Fruit fly (Drosophila melanogaster): Measurements from ENCODE around the gene CG11382.

DNA sequence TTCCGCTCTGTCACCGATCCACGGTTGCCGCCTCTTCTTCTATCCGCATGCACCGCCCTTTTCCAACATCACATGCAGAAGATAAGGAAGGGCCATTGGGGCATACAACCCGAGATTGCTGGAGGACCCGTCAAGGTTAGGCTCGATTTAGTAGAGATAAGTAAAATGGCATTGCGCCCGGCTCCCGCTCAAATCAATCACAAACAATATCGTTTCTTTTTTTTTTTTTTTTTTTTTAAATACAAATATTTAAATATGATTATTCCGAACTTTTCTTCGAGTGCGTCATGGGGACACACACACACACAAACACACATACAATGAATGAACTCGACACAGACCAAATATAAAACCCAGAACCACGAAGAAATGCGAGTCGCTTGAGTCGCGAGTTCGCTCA lies 19.3 kb downstream of the CG11382 start:
- TF ChIP-seq Snoo (tag; optimal IDR thresholded peaks at IDR 0.05) (no peak), EcR (GFP tag; optimal IDR thresholded peaks at IDR 0.05) (no peak), CG4496 (GFP tag; IDR thresholded peaks at IDR 0.05) (peak; percentile 57; the same call in 2 of the 3 replicates), Pif1A (GFP tag; optimal IDR thresholded peaks at IDR 0.05) (no peak), Ets98B (GFP tag; IDR thresholded peaks at IDR 0.05) (peak; percentile 10; the same call in 1 of the 2 replicates)
